Worm (Caenorhabditis elegans): ENCODE data around the gene let-268.

DNA sequence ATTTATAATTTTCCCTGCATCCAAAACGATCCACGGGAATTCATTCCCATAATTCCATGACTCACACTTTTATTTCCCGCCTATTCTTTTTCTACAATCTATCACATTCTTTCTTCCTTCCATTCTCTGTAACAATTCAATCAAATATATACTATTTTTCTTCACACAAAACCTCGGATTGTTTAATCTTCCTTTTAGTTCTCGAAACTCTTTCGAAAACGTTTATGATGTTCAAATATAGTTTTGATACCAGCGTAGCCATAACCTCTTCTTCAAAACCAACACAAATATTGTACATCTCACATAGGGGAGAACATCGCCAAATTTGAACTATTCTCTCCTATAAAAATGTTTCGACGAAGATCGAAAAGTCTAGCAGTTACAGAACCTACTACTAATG is 49.0 kb downstream of the let-268 start, which contains the start of gene lec-3:
- TF ChIP-seq elt-2 (tag; optimal IDR thresholded peaks at IDR 0.05), result no peak
- no peak for TF ChIP-seq ama-1 (optimal IDR thresholded peaks at IDR 0.05)
- TF ChIP-seq aly-2 (tag; optimal IDR thresholded peaks at IDR 0.05), result no peak
- no peak for TF ChIP-seq nhr-25 (tag; optimal IDR thresholded peaks at IDR 0.05)
- no peak for TF ChIP-seq nhr-237 (tag; optimal IDR thresholded peaks at IDR 0.05)
- TF ChIP-seq elt-1 (tag; optimal IDR thresholded peaks at IDR 0.05), result no peak
- no peak for TF ChIP-seq fos-1 (tag; optimal IDR thresholded peaks at IDR 0.05)

All from whole organism, L3 larva.